Worm (Caenorhabditis elegans) whole organism, dauer: Measurements from ENCODE around the gene F13H10.8.

Experiments
- unc-62 ChIP-seq: sonication (generic microtip); optimal IDR thresholded peaks from 2 replicates; lab custom pipeline; 2017; ENCODE audit warnings: missing biosample characterization, missing genetic modification reagents, missing genetic modification characterization

Gene F13H10.8

ce11 chrIV:11038218-11038617 is 17.9 kb downstream of the F13H10.8 start:
- no peak for TF ChIP-seq unc-62

ce11 chrIV:11038618-11038664 is 18.1 kb downstream of the F13H10.8 start, which contains the start of gene kdin-1:
TSS of gene kdin-1 (plus strand) at chrIV:11038655.
- no peak for TF ChIP-seq unc-62

ce11 chrIV:11038665-11039064 is 18.3 kb downstream of the F13H10.8 start:
- no peak for TF ChIP-seq unc-62

DNA sequence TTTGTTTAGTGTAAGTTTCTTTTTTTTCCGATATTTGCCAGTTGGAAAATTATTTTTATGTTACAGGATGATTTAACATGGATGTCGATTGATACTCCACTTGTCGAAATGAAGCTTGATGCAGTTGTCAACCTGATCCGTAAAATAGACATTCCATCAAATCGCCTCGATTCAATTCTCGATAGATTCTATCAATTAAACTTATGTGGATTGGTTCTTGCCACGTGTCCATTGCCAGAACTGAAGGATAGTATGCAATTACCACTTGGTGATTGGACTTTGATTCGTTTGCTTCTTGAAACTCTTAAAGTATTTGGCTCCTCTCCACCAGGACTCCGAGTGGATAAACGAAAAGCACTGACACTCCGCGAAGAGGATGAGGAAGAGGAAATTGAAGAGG is 24.1 kb downstream of the F13H10.8 start:
- TF ChIP-seq unc-62, result no peak

ce11 chrIV:11048871-11049270 is 28.6 kb downstream of the F13H10.8 start, which contains the start of gene F36H1.11:
TSS of gene F36H1.11 (plus strand) at chrIV:11049171.
- TF ChIP-seq unc-62, result no peak

ce11 chrIV:11049806-11050205 is 29.5 kb downstream of the F13H10.8 start, which contains the start of gene F36H1.3:
TSS of gene F36H1.3 (plus strand) at chrIV:11050128.
- TF ChIP-seq unc-62, result no peak

ce11 chrIV:11051963-11052362 is 31.6 kb downstream of the F13H10.8 start:
- no peak for TF ChIP-seq unc-62

DNA sequence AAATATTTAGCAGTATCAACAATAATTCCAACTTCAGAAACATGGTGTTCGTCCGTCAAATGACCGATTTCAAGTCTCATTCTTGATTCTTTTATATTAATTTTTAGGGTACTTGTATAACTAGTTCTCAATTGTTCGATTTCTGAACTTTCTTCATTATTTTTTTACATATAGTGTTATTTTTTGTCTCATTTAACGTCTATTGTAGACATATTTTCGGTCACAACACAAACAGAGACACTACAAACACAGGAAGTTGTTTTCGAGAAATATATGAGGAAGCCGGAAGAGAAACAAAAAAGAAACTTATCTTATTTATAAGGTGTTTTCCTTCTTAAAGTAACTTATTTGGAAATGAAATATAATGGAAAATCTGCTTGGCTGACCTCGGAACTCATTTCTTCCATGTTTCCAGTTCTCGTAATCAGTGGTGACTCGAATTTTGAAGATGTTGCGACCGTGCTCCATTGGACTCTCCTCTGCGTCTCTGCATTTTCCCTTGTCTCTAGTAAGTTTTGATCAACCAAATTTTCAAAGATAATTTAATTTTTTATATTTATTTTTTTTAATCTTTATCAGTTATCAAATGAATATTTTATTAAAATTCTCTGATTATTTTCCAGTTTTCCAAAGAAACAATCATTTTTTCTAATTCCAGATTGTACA is 33.5 kb downstream of the F13H10.8 start, which contains the start of the genes F36H1.12 and lin-3:
F36H1.12 (minus strand) TSS at position 51 of the 666 bp plus-strand sequence.
lin-3 (plus strand) TSS at position 657 of the 666 bp plus-strand sequence.
- no peak for TF ChIP-seq unc-62

ce11 chrIV:11062984-11063613 is 42.8 kb downstream of the F13H10.8 start:
- no peak for TF ChIP-seq unc-62

- no peak for TF ChIP-seq unc-62
Measured at ce11 chrIV:11063962-11064361, 43.6 kb downstream of the F13H10.8 start, which contains the start of gene ttr-16. TSS of gene ttr-16 (minus strand) at chrIV:11064137.

DNA sequence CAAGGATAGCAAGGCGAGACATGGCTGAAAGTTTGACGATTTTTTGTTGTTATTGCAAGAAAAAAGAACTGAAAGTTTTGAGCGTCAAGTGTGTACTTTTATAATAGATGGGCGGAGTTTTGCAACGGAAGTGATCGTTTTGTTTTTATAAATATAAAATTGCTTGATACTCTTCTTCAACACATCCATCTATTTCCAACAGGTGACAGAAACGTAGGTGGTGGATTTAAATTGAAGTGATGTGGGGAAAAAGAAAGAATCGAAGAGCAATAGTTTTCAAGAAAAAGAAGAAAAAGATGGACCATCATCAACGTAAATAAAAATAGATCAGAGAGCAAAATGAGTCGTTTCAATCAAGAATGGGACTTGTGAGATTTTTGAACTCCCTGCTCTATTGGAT is 46.7 kb downstream of the F13H10.8 start, which contains the start of gene ttr-17:
ttr-17 (minus strand) TSS at position 24 of the 400 bp plus-strand sequence.
- no peak for TF ChIP-seq unc-62

DNA sequence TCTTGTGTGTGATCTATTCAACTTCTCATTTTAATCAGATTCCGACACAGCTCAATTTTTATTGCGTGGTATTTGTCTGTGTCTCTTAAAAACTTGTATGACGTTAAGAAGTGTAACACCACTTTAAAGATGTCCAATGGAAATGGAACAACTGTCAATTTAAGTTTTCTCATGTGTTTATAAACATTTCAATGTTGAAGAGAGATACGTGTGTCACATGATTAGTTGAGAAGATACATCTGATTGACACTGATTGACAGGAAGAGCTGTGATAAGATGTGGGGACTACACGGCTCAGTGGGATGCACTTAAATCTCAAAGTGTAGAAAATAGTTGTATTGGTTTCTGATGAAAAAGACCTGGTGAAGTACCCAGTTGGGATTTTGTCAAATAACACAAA is 48.0 kb downstream of the F13H10.8 start:
- no peak for TF ChIP-seq unc-62
